Worm (Caenorhabditis elegans) whole organism, late embryonic: ENCODE results near the gene glb-32.

Source experiments
- C38D4.7 ChIP-seq: fragments of 200-800 bp; sonication (Bioruptor generic); optimal IDR thresholded peaks from 2 replicates; lab custom pipeline; 2018; ENCODE audit warnings: mild to moderate bottlenecking, missing genetic modification characterization, moderate library complexity, missing compliant biosample characterization
- F13H6.1 ChIP-seq: sonication (generic microtip); optimal IDR thresholded peaks from 2 replicates; lab custom pipeline; 2016; ENCODE audit warnings: missing genetic modification characterization, missing compliant biosample characterization
- K02D7.2 ChIP-seq: sonication (generic microtip); optimal IDR thresholded peaks from 2 replicates; lab custom pipeline; 2017; ENCODE audit warnings: mild to moderate bottlenecking, missing genetic modification characterization, missing compliant biosample characterization
- K09A11.1 ChIP-seq: sonication (generic microtip); optimal IDR thresholded peaks from 2 replicates; lab custom pipeline; 2017; ENCODE audit warnings: antibody characterized with exemption, mild to moderate bottlenecking, missing genetic modification characterization, missing compliant biosample characterization; ENCODE audit not compliant: insufficient read depth
- T23F11.4 ChIP-seq: fragments of 200-800 bp; sonication (Bioruptor generic); optimal IDR thresholded peaks from 2 replicates; lab custom pipeline; 2018; ENCODE audit warnings: mild to moderate bottlenecking, missing genetic modification characterization, missing compliant biosample characterization
- Y22D7AL.16 ChIP-seq: sonication (generic microtip); optimal IDR thresholded peaks from 2 replicates; lab custom pipeline; 2016; ENCODE audit warnings: missing genetic modification characterization, missing compliant biosample characterization
- ceh-14 ChIP-seq: sonication (generic microtip); optimal IDR thresholded peaks from 2 replicates; lab custom pipeline; 2016; ENCODE audit warnings: missing genotype, missing genetic modification characterization, missing compliant biosample characterization
- ceh-18 ChIP-seq: sonication (generic microtip); optimal IDR thresholded peaks from 2 replicates; lab custom pipeline; 2016; ENCODE audit warnings: missing genetic modification characterization, missing compliant biosample characterization
- ceh-19 ChIP-seq: fragments of 200-800 bp; sonication (Bioruptor generic); optimal IDR thresholded peaks from 2 replicates; lab custom pipeline; 2018; ENCODE audit warnings: mild to moderate bottlenecking, missing genetic modification characterization, missing compliant biosample characterization
- ceh-24 ChIP-seq: sonication (generic microtip); optimal IDR thresholded peaks from 2 replicates; lab custom pipeline; 2016; ENCODE audit warnings: mild to moderate bottlenecking, missing genetic modification characterization, missing compliant biosample characterization
- ceh-31 ChIP-seq: sonication (generic microtip); optimal IDR thresholded peaks from 2 replicates; lab custom pipeline; 2016; ENCODE audit warnings: missing genetic modification characterization, missing compliant biosample characterization
- ceh-34 ChIP-seq: sonication (generic microtip); optimal IDR thresholded peaks from 2 replicates; lab custom pipeline; 2016; ENCODE audit warnings: mild to moderate bottlenecking, missing genetic modification characterization, missing compliant biosample characterization
- ceh-45 ChIP-seq: fragments of 200-800 bp; sonication (Bioruptor generic); IDR thresholded peaks from 2 replicates; pipeline ENCODE4 v1.3.6; 2022; ENCODE audit warnings: missing genetic modification reagents, missing genetic modification characterization, missing compliant biosample characterization
- ceh-48 ChIP-seq: sonication (generic microtip); optimal IDR thresholded peaks from 2 replicates; lab custom pipeline; 2016; ENCODE audit warnings: missing genetic modification characterization, inconsistent platforms, missing compliant biosample characterization
- ceh-6 ChIP-seq: fragments of 200-800 bp; sonication (Bioruptor generic); optimal IDR thresholded peaks from 2 replicates; lab custom pipeline; 2018; ENCODE audit warnings: mild to moderate bottlenecking, missing genetic modification characterization, missing compliant biosample characterization
- ceh-9 ChIP-seq: sonication (generic microtip); optimal IDR thresholded peaks from 2 replicates; lab custom pipeline; 2016; ENCODE audit warnings: mild to moderate bottlenecking, missing genetic modification characterization, inconsistent platforms, missing compliant biosample characterization
- elt-2 ChIP-seq: sonication (generic microtip); optimal IDR thresholded peaks from 2 replicates; lab custom pipeline; 2016; ENCODE audit warnings: missing genetic modification reagents, missing genetic modification characterization, missing compliant biosample characterization
- fax-1 ChIP-seq: sonication (generic microtip); optimal IDR thresholded peaks from 2 replicates; lab custom pipeline; 2016; ENCODE audit warnings: missing genotype, missing genetic modification characterization, missing compliant biosample characterization
- fkh-6 ChIP-seq: sonication (generic microtip); optimal IDR thresholded peaks from 2 replicates; lab custom pipeline; 2016; ENCODE audit warnings: missing genetic modification characterization, missing compliant biosample characterization
- gmeb-2 ChIP-seq: sonication (generic microtip); optimal IDR thresholded peaks from 2 replicates; lab custom pipeline; 2016; ENCODE audit warnings: missing genetic modification characterization, inconsistent platforms, missing compliant biosample characterization
- hlh-8 ChIP-seq: sonication (generic microtip); optimal IDR thresholded peaks from 2 replicates; lab custom pipeline; 2016; ENCODE audit warnings: missing genotype, missing genetic modification characterization, missing compliant biosample characterization
- nfya-1 ChIP-seq: sonication (generic microtip); optimal IDR thresholded peaks from 2 replicates; lab custom pipeline; 2017; ENCODE audit warnings: missing genetic modification characterization, mild to moderate bottlenecking, missing compliant biosample characterization, antibody characterized with exemption, moderate library complexity
- nhr-11 ChIP-seq: fragments of 150-350 bp; optimal IDR thresholded peaks from 2 replicates; lab custom pipeline; 2014; ENCODE audit warnings: missing biosample characterization, missing genetic modification characterization
- nhr-232 ChIP-seq: sonication (generic microtip); optimal IDR thresholded peaks from 2 replicates; lab custom pipeline; 2016; ENCODE audit warnings: missing genetic modification characterization, missing compliant biosample characterization
- npax-4 ChIP-seq: sonication (generic microtip); optimal IDR thresholded peaks from 2 replicates; lab custom pipeline; 2016; ENCODE audit warnings: missing genetic modification characterization, missing compliant biosample characterization
- pag-3 ChIP-seq: sonication (generic microtip); optimal IDR thresholded peaks from 2 replicates; lab custom pipeline; 2016; ENCODE audit warnings: missing compliant biosample characterization, missing genetic modification characterization, borderline replicate concordance
- pat-9 ChIP-seq: fragments of 200-800 bp; sonication (Bioruptor generic); optimal IDR thresholded peaks from 2 replicates; lab custom pipeline; 2018; ENCODE audit warnings: mild to moderate bottlenecking, missing genetic modification characterization, moderate library complexity, missing compliant biosample characterization
- pax-1 ChIP-seq: fragments of 150-350 bp; optimal IDR thresholded peaks from 2 replicates; lab custom pipeline; 2014; ENCODE audit warnings: missing biosample characterization, missing genetic modification characterization
- pha-4 ChIP-seq: fragments of 150-350 bp; optimal IDR thresholded peaks from 2 replicates; lab custom pipeline; 2018; ENCODE audit warnings: missing biosample characterization, missing genetic modification reagents, missing genetic modification characterization
- pqm-1 ChIP-seq: sonication (generic microtip); optimal IDR thresholded peaks from 2 replicates; lab custom pipeline; 2016; ENCODE audit warnings: missing genetic modification characterization, missing compliant biosample characterization
- pros-1 ChIP-seq: fragments of 150-350 bp; optimal IDR thresholded peaks from 2 replicates; lab custom pipeline; 2014; ENCODE audit warnings: missing biosample characterization, missing genetic modification reagents, missing genetic modification characterization
- rnt-1 ChIP-seq: sonication (generic microtip); optimal IDR thresholded peaks from 2 replicates; lab custom pipeline; 2016; ENCODE audit warnings: missing genetic modification characterization, missing compliant biosample characterization
- sox-4 ChIP-seq: sonication (generic microtip); optimal IDR thresholded peaks from 2 replicates; lab custom pipeline; 2017; ENCODE audit warnings: mild to moderate bottlenecking, missing genetic modification characterization, inconsistent platforms, missing compliant biosample characterization
- syd-9 ChIP-seq: sonication (generic microtip); optimal IDR thresholded peaks from 2 replicates; lab custom pipeline; 2016; ENCODE audit warnings: mild to moderate bottlenecking, missing genetic modification characterization, moderate library complexity, missing compliant biosample characterization
- tbx-2 ChIP-seq: sonication (generic microtip); optimal IDR thresholded peaks from 2 replicates; lab custom pipeline; 2016; ENCODE audit warnings: missing genetic modification characterization, missing compliant biosample characterization
- tbx-7 ChIP-seq: sonication (generic microtip); optimal IDR thresholded peaks from 2 replicates; lab custom pipeline; 2016; ENCODE audit warnings: missing genotype, missing genetic modification characterization, missing compliant biosample characterization
- unc-42 ChIP-seq: sonication (generic microtip); optimal IDR thresholded peaks from 2 replicates; lab custom pipeline; 2016; ENCODE audit warnings: missing genotype, missing genetic modification characterization, missing compliant biosample characterization
- zip-5 ChIP-seq: sonication (generic microtip); optimal IDR thresholded peaks from 2 replicates; lab custom pipeline; 2016; ENCODE audit warnings: missing genetic modification characterization, missing compliant biosample characterization
- ztf-16 ChIP-seq: sonication (generic microtip); optimal IDR thresholded peaks from 2 replicates; lab custom pipeline; 2017; ENCODE audit warnings: missing genetic modification characterization, missing compliant biosample characterization

glb-32 gene

ce11 chrV:5064761-5065421 is 24.5 kb downstream of the glb-32 start, which contains the start of gene mlk-1:
TSS of gene mlk-1 (minus strand) at chrV:5064811.
- TF ChIP-seq rnt-1 (tag; lab: Kevin White, UChicago): no peak
- peak; percentile 4 for TF ChIP-seq sox-4 (tag; lab: Kevin White, UChicago)
- TF ChIP-seq hlh-8 (tag; lab: Kevin White, UChicago): no peak
- TF ChIP-seq C38D4.7: no peak
- TF ChIP-seq ztf-16 (tag; lab: Kevin White, UChicago): no peak
- TF ChIP-seq tbx-2 (tag; lab: Kevin White, UChicago): peak; percentile 30
- peak; percentile 67 for TF ChIP-seq pros-1 (tag; lab: Kevin White, UChicago)
- peak; percentile 74 for TF ChIP-seq ceh-18
- TF ChIP-seq nfya-1 (tag; lab: Kevin White, UChicago): peak; percentile 57
- no peak for TF ChIP-seq elt-2 (tag; lab: Kevin White, UChicago)
- TF ChIP-seq pax-1: no peak
- peak; percentile 58 for TF ChIP-seq ceh-34
- TF ChIP-seq npax-4: no peak
- peak; percentile 17 for TF ChIP-seq syd-9
- no peak for TF ChIP-seq ceh-9
- TF ChIP-seq pag-3: no peak
- TF ChIP-seq pat-9 (tag; lab: Kevin White, UChicago): no peak
- peak; percentile 61 for TF ChIP-seq unc-42 (tag; lab: Kevin White, UChicago)
- no peak for TF ChIP-seq tbx-7
- no peak for TF ChIP-seq Y22D7AL.16 (tag; lab: Kevin White, UChicago)
- TF ChIP-seq K02D7.2 (tag; lab: Kevin White, UChicago): no peak
- no peak for TF ChIP-seq K09A11.1 (tag; lab: Kevin White, UChicago)
- peak; percentile 40 for TF ChIP-seq F13H6.1 (tag; lab: Kevin White, UChicago)
- TF ChIP-seq ceh-14 (tag; lab: Kevin White, UChicago): peak; percentile 57
- peak; percentile 11 for TF ChIP-seq ceh-19
- TF ChIP-seq ceh-31 (tag; lab: Kevin White, UChicago): peak; percentile 79
- no peak for TF ChIP-seq zip-5
- TF ChIP-seq nhr-232 (tag; lab: Kevin White, UChicago): no peak
- TF ChIP-seq ceh-6 (GFP tag; lab: Kevin White, UChicago): no peak
- no peak for TF ChIP-seq T23F11.4 (GFP tag; lab: Kevin White, UChicago)
- TF ChIP-seq, all 69 proteins: peak for 12

- no peak for TF ChIP-seq pha-4 (tag; lab: Kevin White, UChicago)
- no peak for TF ChIP-seq pqm-1
- no peak for TF ChIP-seq nhr-11 (tag; lab: Kevin White, UChicago)
- TF ChIP-seq unc-42 (tag; lab: Kevin White, UChicago): no peak
Measured at ce11 chrV:5053335-5053734, 36.0 kb downstream of the glb-32 start, which contains the start of gene cwp-4. TSS of gene cwp-4 (plus strand) at chrV:5053635.

ce11 chrV:5052233-5052632 is 37.1 kb downstream of the glb-32 start, which contains the start of gene K11D12.12:
TSS of gene K11D12.12 (plus strand) at chrV:5052261.
- TF ChIP-seq ceh-48 (tag; lab: Kevin White, UChicago): no peak
- no peak for TF ChIP-seq ceh-9
- TF ChIP-seq zip-5: no peak

- no peak for TF ChIP-seq ceh-31 (tag; lab: Kevin White, UChicago)
- TF ChIP-seq pqm-1: no peak
- TF ChIP-seq gmeb-2 (tag; lab: Kevin White, UChicago): no peak
- no peak for TF ChIP-seq nfya-1 (tag; lab: Kevin White, UChicago)
- TF ChIP-seq elt-2 (tag; lab: Kevin White, UChicago): no peak
- TF ChIP-seq ceh-24: no peak
- TF ChIP-seq zip-5: no peak
- no peak for TF ChIP-seq fax-1 (tag; lab: Kevin White, UChicago)
- TF ChIP-seq pros-1 (tag; lab: Kevin White, UChicago): no peak
- TF ChIP-seq ceh-45 (GFP tag; lab: Robert Waterston, UW): no peak
- TF ChIP-seq fkh-6: no peak
- TF ChIP-seq F13H6.1 (tag; lab: Kevin White, UChicago): no peak
- no peak for TF ChIP-seq pag-3
- TF ChIP-seq, all 69 proteins: peak for 0
Measured at ce11 chrV:5050073-5050599, 39.2 kb downstream of the glb-32 start.
